Fruit fly (Drosophila melanogaster): ENCODE results near the gene eIF4EHP.
A peak's percentile ranks its signal among the peaks of the same experiment; 100 is the strongest.

The eIF4EHP gene

DNA sequence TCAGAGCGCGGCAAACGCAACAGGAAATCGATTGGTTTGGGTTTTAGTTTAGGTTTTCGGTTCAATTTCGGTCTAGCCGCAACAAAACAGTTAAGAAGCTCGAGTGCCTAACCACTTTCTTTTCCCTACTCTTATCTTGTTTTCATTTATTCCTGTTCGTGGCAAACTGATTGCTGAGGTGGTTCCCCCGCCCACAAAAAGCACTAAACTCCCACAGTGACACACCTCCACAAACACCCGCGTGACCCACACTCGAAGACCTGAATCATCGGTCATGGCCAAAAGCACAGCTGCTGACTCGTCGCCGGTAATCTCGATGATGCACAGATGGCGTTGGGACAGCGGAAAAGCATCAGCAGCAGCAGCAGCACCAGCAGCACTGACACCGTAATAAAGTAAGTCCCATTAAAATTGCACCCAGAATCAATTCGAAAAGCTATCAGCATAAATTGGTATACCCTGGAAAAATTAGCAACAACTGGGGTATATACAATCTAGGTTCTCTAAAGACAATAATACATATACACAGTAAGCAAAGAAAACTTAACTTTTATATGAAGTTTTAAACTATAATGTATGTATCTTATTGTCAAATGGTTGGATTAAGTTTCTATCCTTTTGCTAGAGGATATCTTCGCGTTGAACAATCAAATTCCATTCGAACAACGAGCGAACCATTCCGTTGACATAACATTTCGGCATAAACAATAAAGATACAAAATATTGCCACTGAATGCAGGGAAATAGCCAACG is 82.9 kb downstream of the eIF4EHP start (continued):
- TF ChIP-seq D19B (GFP tag; optimal IDR thresholded peaks at IDR 0.05), result peak; percentile 55
- peak; percentile 83 for TF ChIP-seq Med (GFP tag)
- TF ChIP-seq Ptx1 (GFP tag; IDR thresholded peaks at IDR 0.05), result peak; percentile 46
- TF ChIP-seq Bgb (GFP tag; IDR thresholded peaks at IDR 0.05; ENCODE audit: partially characterized antibody), result no peak
- TF ChIP-seq CG3995 (GFP tag; optimal IDR thresholded peaks at IDR 0.05), result no peak
- TF ChIP-seq CG17186 (GFP tag; optimal IDR thresholded peaks at IDR 0.05), result no peak
- TF ChIP-seq CG11504 (tag; optimal IDR thresholded peaks at IDR 0.05), result peak; percentile 66
- no peak for TF ChIP-seq kay (GFP tag; optimal IDR thresholded peaks at IDR 0.05)
- no peak for TF ChIP-seq ham (GFP tag; IDR thresholded peaks at IDR 0.05)
- TF ChIP-seq CG1233 (GFP tag; optimal IDR thresholded peaks at IDR 0.05), result peak; percentile 4
- TF ChIP-seq Dbx (GFP tag; IDR thresholded peaks at IDR 0.05), result no peak
- TF ChIP-seq vnd (GFP tag; IDR thresholded peaks at IDR 0.05; ENCODE audit: partially characterized antibody), result no peak
- no peak for TF ChIP-seq CG2129 (GFP tag; IDR thresholded peaks at IDR 0.05; ENCODE audit: partially characterized antibody)
- TF ChIP-seq cg (GFP tag; optimal IDR thresholded peaks at IDR 0.05), result no peak
- no peak for TF ChIP-seq CG2202 (tag; optimal IDR thresholded peaks at IDR 0.05)
- no peak for TF ChIP-seq zf30C (GFP tag; optimal IDR thresholded peaks at IDR 0.05)
- TF ChIP-seq HLHmδ (GFP tag; optimal IDR thresholded peaks at IDR 0.05), result no peak
- TF ChIP-seq CG4854 (GFP tag; optimal IDR thresholded peaks at IDR 0.05), result no peak
- no peak for TF ChIP-seq CG7963 (GFP tag; IDR thresholded peaks at IDR 0.05; ENCODE audit: partially characterized antibody)
- no peak for TF ChIP-seq yki (optimal IDR thresholded peaks at IDR 0.05)
- no peak for TF ChIP-seq Atf-2 (GFP tag; optimal IDR thresholded peaks at IDR 0.05)
- TF ChIP-seq CG11247 (GFP tag; IDR thresholded peaks at IDR 0.05), result no peak
- TF ChIP-seq cas (GFP tag; IDR thresholded peaks at IDR 0.05), result no peak
- no peak for TF ChIP-seq CG13894 (tag; optimal IDR thresholded peaks at IDR 0.05)
- no peak for TF ChIP-seq Adf1 (GFP tag; IDR thresholded peaks at IDR 0.05)
- no peak for TF ChIP-seq sima (GFP tag; optimal IDR thresholded peaks at IDR 0.05)
- no peak for TF ChIP-seq CG8765 (GFP tag; IDR thresholded peaks at IDR 0.05)
- no peak for TF ChIP-seq CG34224 (GFP tag; IDR thresholded peaks at IDR 0.05; ENCODE audit: partially characterized antibody)
- TF ChIP-seq grau (tag; optimal IDR thresholded peaks at IDR 0.05), result peak; percentile 54
- TF ChIP-seq Kr (GFP tag; optimal IDR thresholded peaks at IDR 0.05), result no peak
- TF ChIP-seq CG11560 (tag; IDR thresholded peaks at IDR 0.05), result no peak
- peak; percentile 13 for TF ChIP-seq az2 (GFP tag; optimal IDR thresholded peaks at IDR 0.05)
- TF ChIP-seq CG4282 (GFP tag; optimal IDR thresholded peaks at IDR 0.05), result no peak
- TF ChIP-seq Ravus (GFP tag; IDR thresholded peaks at IDR 0.05), result no peak
- TF ChIP-seq CG9932 (GFP tag; IDR thresholded peaks at IDR 0.05), result no peak
- no peak for TF ChIP-seq CG13296 (GFP tag; optimal IDR thresholded peaks at IDR 0.05)
- no peak for TF ChIP-seq nom (GFP tag; optimal IDR thresholded peaks at IDR 0.05)
- peak; percentile 7 for TF ChIP-seq phol (tag; optimal IDR thresholded peaks at IDR 0.05)
- TF ChIP-seq chinmo (GFP tag; IDR thresholded peaks at IDR 0.05; ENCODE audit: partially characterized antibody), result no peak
- no peak for TF ChIP-seq psq (GFP tag; optimal IDR thresholded peaks at IDR 0.05)
- TF ChIP-seq cad (GFP tag; optimal IDR thresholded peaks at IDR 0.05), result no peak
- TF ChIP-seq CG6683 (GFP tag; optimal IDR thresholded peaks at IDR 0.05), result no peak
- TF ChIP-seq CG1792 (GFP tag; optimal IDR thresholded peaks at IDR 0.05), result no peak
- TF ChIP-seq sug (tag; optimal IDR thresholded peaks at IDR 0.05), result no peak
- TF ChIP-seq croc (GFP tag; conservative IDR thresholded peaks at IDR 0.05), result no peak
- no peak for TF ChIP-seq Mrtf (GFP tag; IDR thresholded peaks at IDR 0.05)
- no peak for TF ChIP-seq slou (GFP tag; optimal IDR thresholded peaks at IDR 0.05)
- peak; percentile 13 for TF ChIP-seq CG17829 (tag; optimal IDR thresholded peaks at IDR 0.05)
- TF ChIP-seq NC2α (GFP tag; optimal IDR thresholded peaks at IDR 0.05), result no peak
- no peak for TF ChIP-seq gcm2 (GFP tag; optimal IDR thresholded peaks at IDR 0.05)
- no peak for TF ChIP-seq NFAT (GFP tag; IDR thresholded peaks at IDR 0.05)
